Worm (Caenorhabditis elegans): ENCODE measurements around the gene sre-33.
A peak's percentile ranks its signal among the peaks of the same experiment; 100 is the strongest.

The sre-33 gene

DNA sequence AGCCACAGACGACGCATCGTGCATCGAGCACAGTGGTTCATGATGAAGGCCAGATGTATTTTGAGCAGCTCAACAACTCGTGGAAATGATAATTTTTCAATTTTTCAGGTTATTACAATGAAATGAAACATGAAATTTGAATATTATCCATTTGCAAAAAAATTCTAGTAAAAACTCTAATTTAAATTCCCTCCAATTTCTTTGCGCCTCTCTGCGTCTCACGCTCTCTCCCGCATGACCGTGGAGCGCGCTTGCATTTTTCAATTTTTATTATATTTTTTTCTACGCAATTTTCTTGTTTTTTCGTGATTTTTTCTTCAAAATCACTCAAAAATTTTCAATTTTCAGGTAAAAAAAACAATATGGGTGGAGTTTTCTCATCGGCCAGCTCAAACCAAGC lies 6.3 kb downstream of the sre-33 start, which contains the start of gene tag-281 (continued):
- TF ChIP-seq lin-13 (GFP tag; optimal IDR thresholded peaks at IDR 0.05): peak; percentile 85
- peak; percentile 41 for TF ChIP-seq nhr-10 (tag; optimal IDR thresholded peaks at IDR 0.05)
- no peak for TF ChIP-seq unc-39 (tag; optimal IDR thresholded peaks at IDR 0.05)

DNA sequence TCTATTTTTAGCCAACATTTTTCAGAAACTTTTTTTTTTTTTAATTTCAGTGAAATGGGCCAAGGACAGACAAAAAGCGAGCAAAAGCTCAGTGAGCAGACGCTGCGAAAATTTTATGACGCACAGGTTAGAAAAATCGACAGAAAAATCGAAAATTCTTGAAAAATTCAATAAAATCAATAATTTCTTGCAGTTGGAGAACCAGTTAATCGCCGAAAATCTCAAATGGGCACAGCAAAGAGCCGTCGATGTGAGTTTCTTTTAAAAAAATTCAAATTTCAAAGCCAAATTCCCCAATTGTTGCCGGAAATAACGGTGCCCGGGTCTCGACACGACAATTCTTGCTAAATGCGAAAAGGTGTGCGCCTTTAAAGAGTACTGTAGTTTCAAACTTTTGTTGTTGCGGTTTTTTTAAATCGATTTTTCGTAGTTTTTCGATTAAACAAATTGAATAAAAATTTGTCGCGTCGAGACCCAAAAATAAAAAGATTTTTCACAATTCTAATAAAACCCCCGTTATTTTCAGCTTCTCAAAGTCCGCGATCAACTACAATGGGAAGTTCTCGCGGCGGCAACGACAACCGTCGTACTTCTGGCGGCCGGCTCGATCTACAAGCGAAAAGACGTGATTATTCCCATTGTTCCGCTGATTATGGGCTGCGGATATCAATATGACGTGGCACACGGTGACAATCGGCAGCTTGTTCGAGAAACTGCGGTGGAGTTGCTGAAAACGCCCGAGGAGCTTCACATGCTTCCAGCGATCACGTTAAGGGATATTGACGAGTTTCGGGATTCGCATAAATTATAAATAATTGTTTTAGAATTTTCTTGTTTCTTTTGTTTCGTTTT lies 7.7 kb downstream of the sre-33 start, which contains the start of gene tag-280:
tag-280 (plus strand) TSS at position 51 of the 852 bp plus-strand sequence.
- TF ChIP-seq lin-39 (tag; optimal IDR thresholded peaks at IDR 0.05) (no peak), Y55F3AM.14 (GFP tag; optimal IDR thresholded peaks at IDR 0.05) (no peak), unc-62 (GFP tag; optimal IDR thresholded peaks at IDR 0.05) (no peak), nhr-23 (tag; optimal IDR thresholded peaks at IDR 0.05) (no peak), ztf-1 (GFP tag; conservative IDR thresholded peaks at IDR 0.05) (no peak), nhr-6 (tag; optimal IDR thresholded peaks at IDR 0.05) (no peak)

ce11 chrII:12462244-12462643 lies 9.1 kb downstream of the sre-33 start, which contains the start of gene F15A4.2:
Gene F15A4.2 (plus strand): TSS chrII:12462544.
- TF ChIP-seq nhr-6 (tag; optimal IDR thresholded peaks at IDR 0.05): no peak
- no peak for TF ChIP-seq Y55F3AM.14 (GFP tag; optimal IDR thresholded peaks at IDR 0.05)
- TF ChIP-seq nhr-237 (tag; optimal IDR thresholded peaks at IDR 0.05): no peak
- no peak for TF ChIP-seq alr-1 (tag; optimal IDR thresholded peaks at IDR 0.05)

- no peak for TF ChIP-seq elt-1 (tag; optimal IDR thresholded peaks at IDR 0.05)
- no peak for TF ChIP-seq nhr-12 (tag; optimal IDR thresholded peaks at IDR 0.05)
- TF ChIP-seq nhr-10 (tag; optimal IDR thresholded peaks at IDR 0.05): no peak
- TF ChIP-seq nhr-11 (tag; optimal IDR thresholded peaks at IDR 0.05): no peak
- no peak for TF ChIP-seq C34F6.9 (tag; optimal IDR thresholded peaks at IDR 0.05)
Observed at ce11 chrII:12465557-12465956, 12.5 kb downstream of the sre-33 start, which contains the start of gene sre-37. Gene sre-37 (plus strand): TSS chrII:12465857.

- TF ChIP-seq unc-62 (GFP tag; optimal IDR thresholded peaks at IDR 0.05): no peak
- no peak for TF ChIP-seq ceh-16 (tag; optimal IDR thresholded peaks at IDR 0.05)
- no peak for TF ChIP-seq unc-55 (GFP tag; optimal IDR thresholded peaks at IDR 0.05)
- no peak for TF ChIP-seq skn-1 (tag; optimal IDR thresholded peaks at IDR 0.05)
- no peak for TF ChIP-seq unc-39 (tag; optimal IDR thresholded peaks at IDR 0.05)
- no peak for TF ChIP-seq ceh-82 (tag; optimal IDR thresholded peaks at IDR 0.05)
- no peak for TF ChIP-seq nhr-21 (tag; optimal IDR thresholded peaks at IDR 0.05)
- TF ChIP-seq ztf-4 (tag; optimal IDR thresholded peaks at IDR 0.05): no peak
- no peak for TF ChIP-seq dmd-4 (tag; optimal IDR thresholded peaks at IDR 0.05)
- no peak for TF ChIP-seq mbf-1 (tag; optimal IDR thresholded peaks at IDR 0.05)
- TF ChIP-seq ZK546.5 (tag; optimal IDR thresholded peaks at IDR 0.05): no peak
- no peak for TF ChIP-seq Y55F3AM.14 (GFP tag; optimal IDR thresholded peaks at IDR 0.05)
- TF ChIP-seq C34F6.9 (tag; optimal IDR thresholded peaks at IDR 0.05): no peak
- no peak for TF ChIP-seq nhr-10 (tag; optimal IDR thresholded peaks at IDR 0.05)
- no peak for TF ChIP-seq lsy-2 (tag; optimal IDR thresholded peaks at IDR 0.05)
- TF ChIP-seq fos-1 (tag; optimal IDR thresholded peaks at IDR 0.05): no peak
- no peak for TF ChIP-seq nhr-77 (tag; optimal IDR thresholded peaks at IDR 0.05)
- no peak for TF ChIP-seq nhr-12 (tag; optimal IDR thresholded peaks at IDR 0.05)
Observed at ce11 chrII:12467047-12467446, 13.9 kb downstream of the sre-33 start, which contains the start of gene srg-16. Gene srg-16 (plus strand): TSS chrII:12467133.

DNA sequence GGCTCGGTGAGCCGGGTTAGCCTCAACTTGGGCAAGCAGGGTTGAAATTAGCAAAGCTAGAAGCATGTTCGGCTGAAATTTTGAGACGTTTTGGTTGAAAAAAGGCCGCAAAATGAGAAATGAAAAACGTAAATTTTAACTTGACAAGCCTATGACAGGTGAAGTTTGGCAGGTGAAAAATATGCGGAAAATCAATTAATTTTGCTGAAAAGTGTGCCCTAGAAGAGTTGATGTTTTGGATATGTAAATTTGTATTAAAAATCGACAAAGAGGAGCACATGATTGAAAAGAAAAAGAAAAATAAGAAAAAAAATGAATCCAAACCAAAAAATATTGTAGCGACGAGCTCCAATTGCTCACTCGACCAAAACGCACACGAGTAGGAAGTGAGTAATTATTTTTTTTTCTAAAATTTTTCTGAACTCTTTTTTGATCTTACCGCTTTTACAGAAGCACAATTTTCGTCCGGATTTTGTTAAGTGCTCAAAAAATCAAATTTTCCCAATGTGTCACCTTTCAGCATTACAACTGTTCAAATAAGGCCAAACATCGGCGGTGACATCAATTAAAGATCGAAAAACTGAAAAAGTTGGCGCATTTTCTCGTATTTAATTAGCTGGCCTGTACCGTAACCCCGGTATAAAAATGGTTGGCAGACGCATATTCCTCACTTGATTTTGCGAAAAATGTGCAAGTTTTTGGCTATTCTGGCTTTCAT lies 18.2 kb downstream of the sre-33 start, which contains the start of the genes F15A4.5 and phat-8:
F15A4.5 (minus strand) TSS at position 101 of the 718 bp plus-strand sequence.
phat-8 (plus strand) TSS at position 668 of the 718 bp plus-strand sequence.
- TF ChIP-seq lin-39 (tag; optimal IDR thresholded peaks at IDR 0.05): no peak
- TF ChIP-seq F13H6.1 (tag; optimal IDR thresholded peaks at IDR 0.05): no peak

ce11 chrII:12473406-12473805 lies 20.3 kb downstream of the sre-33 start, which contains the start of gene srg-17:
Gene srg-17 (plus strand): TSS chrII:12473706.
- no peak for TF ChIP-seq unc-62 (GFP tag; optimal IDR thresholded peaks at IDR 0.05)
- no peak for TF ChIP-seq Y55F3AM.14 (GFP tag; optimal IDR thresholded peaks at IDR 0.05)
- no peak for TF ChIP-seq nhr-11 (tag; optimal IDR thresholded peaks at IDR 0.05)

All from whole organism, L2 larva.